Fruit fly (Drosophila melanogaster): ENCODE results near the gene Cpr72Ec.

Gene Cpr72Ec

dm6 chr3L:16367240-16367639 is at the start of gene Cpr72Ec:
TSS of gene Cpr72Ec (minus strand) at chr3L:16367340.
- TF ChIP-seq CG17801 (GFP tag; optimal IDR thresholded peaks at IDR 0.05; ENCODE audit: partially characterized antibody), result no peak

- peak; percentile 47 for TF ChIP-seq CG17801 (GFP tag; optimal IDR thresholded peaks at IDR 0.05; ENCODE audit: partially characterized antibody)
These were observed 45.3 kb upstream of the Cpr72Ec start, which contains the start of gene Serinc for dm6 chr3L:16412394-16412950. TSS of gene Serinc (plus strand) at chr3L:16412722.

- peak; percentile 29 for TF ChIP-seq CG17801 (GFP tag; optimal IDR thresholded peaks at IDR 0.05; ENCODE audit: partially characterized antibody)
These were observed 44.4 kb upstream of the Cpr72Ec start, which contains the start of gene fax for dm6 chr3L:16411566-16411965. TSS of gene fax (minus strand) at chr3L:16411828.

dm6 chr3L:16410234-16411119 is 43.3 kb upstream of the Cpr72Ec start:
- no peak for TF ChIP-seq CG17801 (GFP tag; optimal IDR thresholded peaks at IDR 0.05; ENCODE audit: partially characterized antibody)

dm6 chr3L:16409440-16410233 is 42.5 kb upstream of the Cpr72Ec start:
- TF ChIP-seq CG17801 (GFP tag; optimal IDR thresholded peaks at IDR 0.05; ENCODE audit: partially characterized antibody), result no peak

- TF ChIP-seq CG17801 (GFP tag; optimal IDR thresholded peaks at IDR 0.05; ENCODE audit: partially characterized antibody), result no peak
These were observed 41.7 kb upstream of the Cpr72Ec start for dm6 chr3L:16408609-16409439.

- no peak for TF ChIP-seq CG17801 (GFP tag; optimal IDR thresholded peaks at IDR 0.05; ENCODE audit: partially characterized antibody)
These were observed 40.9 kb upstream of the Cpr72Ec start for dm6 chr3L:16407815-16408608.

dm6 chr3L:16402253-16402652 is 35.1 kb upstream of the Cpr72Ec start:
- TF ChIP-seq CG17801 (GFP tag; optimal IDR thresholded peaks at IDR 0.05; ENCODE audit: partially characterized antibody), result no peak

dm6 chr3L:16400175-16400574 is 33.0 kb upstream of the Cpr72Ec start, which contains the start of gene CG44836:
TSS of gene CG44836 (minus strand) at chr3L:16400275.
- no peak for TF ChIP-seq CG17801 (GFP tag; optimal IDR thresholded peaks at IDR 0.05; ENCODE audit: partially characterized antibody)

- TF ChIP-seq CG17801 (GFP tag; optimal IDR thresholded peaks at IDR 0.05; ENCODE audit: partially characterized antibody), result no peak
These were observed 27.4 kb upstream of the Cpr72Ec start, which contains the start of gene Gagr for dm6 chr3L:16394506-16394905. TSS of gene Gagr (plus strand) at chr3L:16394586.

- no peak for TF ChIP-seq CG17801 (GFP tag; optimal IDR thresholded peaks at IDR 0.05; ENCODE audit: partially characterized antibody)
These were observed 26.6 kb upstream of the Cpr72Ec start for dm6 chr3L:16393700-16394099.

dm6 chr3L:16392874-16393273 is 25.7 kb upstream of the Cpr72Ec start:
- no peak for TF ChIP-seq CG17801 (GFP tag; optimal IDR thresholded peaks at IDR 0.05; ENCODE audit: partially characterized antibody)

dm6 chr3L:16392203-16392800 is 25.2 kb upstream of the Cpr72Ec start:
- TF ChIP-seq CG17801 (GFP tag; optimal IDR thresholded peaks at IDR 0.05; ENCODE audit: partially characterized antibody), result no peak
